Worm (Caenorhabditis elegans) whole organism, young adult: ENCODE data around the gene T23F11.6.
A peak's percentile ranks its signal among the peaks of the same experiment; 100 is the strongest.

Source experiments
- B0261.1 ChIP-seq: sonication (generic microtip); optimal IDR thresholded peaks from 2 replicates; lab custom pipeline; 2016; ENCODE audit warnings: mild to moderate bottlenecking, missing genetic modification characterization, moderate library complexity, missing compliant biosample characterization
- F23B12.7 ChIP-seq: sonication (generic microtip); optimal IDR thresholded peaks from 2 replicates; lab custom pipeline; 2017; ENCODE audit warnings: missing genetic modification characterization, mild to moderate bottlenecking, missing compliant biosample characterization, antibody characterized with exemption, moderate library complexity; ENCODE audit not compliant: insufficient read depth
- F33H1.4 ChIP-seq: fragments of 200-800 bp; sonication (Bioruptor generic); IDR thresholded peaks from 2 replicates; pipeline ENCODE4 v1.3.6; 2022; ENCODE audit warnings: missing genetic modification reagents, missing genetic modification characterization, missing compliant biosample characterization
- F39B2.1 ChIP-seq: fragments of 200-800 bp; sonication (Bioruptor generic); IDR thresholded peaks from 2 replicates; pipeline ENCODE4 v1.3.6; 2022; ENCODE audit warnings: missing genetic modification reagents, missing genetic modification characterization, missing compliant biosample characterization
- F52B5.7 ChIP-seq: sonication (generic microtip); optimal IDR thresholded peaks from 2 replicates; lab custom pipeline; 2016; ENCODE audit warnings: mild to moderate bottlenecking, missing genetic modification characterization, missing compliant biosample characterization
- F55B11.4 ChIP-seq: sonication (generic microtip); optimal IDR thresholded peaks from 2 replicates; lab custom pipeline; 2016; ENCODE audit warnings: missing compliant biosample characterization, missing genetic modification characterization, borderline replicate concordance; ENCODE audit not compliant: insufficient read depth
- K11D2.4 ChIP-seq: fragments of 200-800 bp; sonication (Bioruptor generic); IDR thresholded peaks from 2 replicates; pipeline ENCODE4 v1.3.6; 2022; ENCODE audit warnings: missing genetic modification reagents, missing genetic modification characterization, missing compliant biosample characterization
- T07F8.4 ChIP-seq: sonication (generic microtip); optimal IDR thresholded peaks from 2 replicates; lab custom pipeline; 2016; ENCODE audit warnings: mild to moderate bottlenecking, missing genetic modification characterization, moderate library complexity, missing compliant biosample characterization
- Y53G8AR.9 ChIP-seq: fragments of 200-800 bp; sonication (Bioruptor generic); conservative IDR thresholded peaks from 2 replicates; pipeline ENCODE4 v1.3.6; 2022; ENCODE audit warnings: missing genetic modification reagents, missing genetic modification characterization, missing compliant biosample characterization
- ZK185.1 ChIP-seq: sonication (generic microtip); optimal IDR thresholded peaks from 2 replicates; lab custom pipeline; 2016; ENCODE audit warnings: mild to moderate bottlenecking, missing genetic modification characterization, missing compliant biosample characterization; ENCODE audit not compliant: poor library complexity, severe bottlenecking
- ama-1 ChIP-seq, 3 experiments: fragments of 150-350 bp in 1 of 3; sonication (generic microtip) in 2 of 3; optimal IDR thresholded peaks; 2 replicates each; lab custom pipeline; 2014 to 2018; ENCODE audit warnings: missing biosample characterization in 2 of 3, missing genetic modification characterization in 2 of 3, missing genetic modification reagents in 2 of 3
- aptf-3 ChIP-seq: fragments of 200-800 bp; sonication (Bioruptor generic); IDR thresholded peaks from 2 replicates; pipeline ENCODE4 v1.3.6; 2022; ENCODE audit warnings: missing genetic modification characterization, missing compliant biosample characterization
- ccch-3 ChIP-seq: fragments of 200-800 bp; sonication (Bioruptor generic); optimal IDR thresholded peaks from 2 replicates; lab custom pipeline; 2018; ENCODE audit warnings: mild to moderate bottlenecking, missing genetic modification characterization, missing compliant biosample characterization
- ceh-27 ChIP-seq: fragments of 200-800 bp; sonication (Bioruptor generic); optimal IDR thresholded peaks from 2 replicates; lab custom pipeline; 2018; ENCODE audit warnings: mild to moderate bottlenecking, missing genetic modification characterization, moderate library complexity, missing compliant biosample characterization
- egl-18 ChIP-seq: fragments of 200-800 bp; sonication (Bioruptor generic); IDR thresholded peaks from 2 replicates; pipeline ENCODE4 v1.3.6; 2022; ENCODE audit warnings: missing genetic modification reagents, missing genetic modification characterization, missing compliant biosample characterization
- egl-44 ChIP-seq: fragments of 200-800 bp; sonication (Bioruptor generic); IDR thresholded peaks from 2 replicates; pipeline ENCODE4 v1.3.6; 2022; ENCODE audit warnings: missing genetic modification reagents, missing genetic modification characterization, missing compliant biosample characterization
- hmg-1.2 ChIP-seq: fragments of 200-800 bp; sonication (Bioruptor generic); IDR thresholded peaks from 2 replicates; pipeline ENCODE4 v1.3.6; 2022; ENCODE audit warnings: missing genetic modification reagents, missing genetic modification characterization, missing compliant biosample characterization
- hrde-1 ChIP-seq: sonication (generic microtip); optimal IDR thresholded peaks from 2 replicates; lab custom pipeline; 2016; ENCODE audit warnings: missing genetic modification characterization, mild to moderate bottlenecking, missing compliant biosample characterization, moderate library complexity, missing genotype, missing genetic modification reagents, borderline replicate concordance
- hsf-1 ChIP-seq: fragments of 200-800 bp; sonication (Bioruptor generic); IDR thresholded peaks from 2 replicates; pipeline ENCODE4 v1.3.6; 2022; ENCODE audit warnings: missing genetic modification reagents, missing genetic modification characterization, missing compliant biosample characterization
- let-526 ChIP-seq: fragments of 200-800 bp; sonication (Bioruptor generic); IDR thresholded peaks from 2 replicates; pipeline ENCODE4 v1.3.6; 2022; ENCODE audit warnings: missing genetic modification reagents, missing genetic modification characterization, missing compliant biosample characterization
- let-607 ChIP-seq, 2 experiments: fragments of 200-800 bp in 1 of 2; sonication (Bioruptor generic) in 1 of 2; sonication (generic microtip) in 1 of 2; optimal IDR thresholded peaks; 2 replicates each; lab custom pipeline; 2016 to 2018; ENCODE audit warnings: mild to moderate bottlenecking in 2 of 2, missing compliant biosample characterization in 2 of 2, missing genetic modification characterization in 2 of 2, moderate library complexity in 2 of 2, missing genotype in 1 of 2
- lin-35 ChIP-seq, 3 experiments: fragments of 150-350 bp in 2 of 3; sonication (generic microtip) in 1 of 3; optimal IDR thresholded peaks; 2 replicates each; lab custom pipeline; 2014 to 2018; ENCODE audit warnings: missing biosample characterization in 3 of 3, missing genetic modification characterization in 3 of 3, missing genetic modification reagents in 3 of 3
- lin-40 ChIP-seq: sonication (generic microtip); optimal IDR thresholded peaks from 2 replicates; lab custom pipeline; 2016; ENCODE audit warnings: missing genetic modification characterization, mild to moderate bottlenecking, missing compliant biosample characterization, missing genotype, missing genetic modification reagents
- lsy-27 ChIP-seq: sonication (generic microtip); optimal IDR thresholded peaks from 2 replicates; lab custom pipeline; 2017; ENCODE audit warnings: missing genetic modification characterization, mild to moderate bottlenecking, missing compliant biosample characterization, antibody characterized with exemption, missing genotype, borderline replicate concordance; ENCODE audit not compliant: insufficient read depth
- madf-10 ChIP-seq: sonication (generic microtip); optimal IDR thresholded peaks from 2 replicates; lab custom pipeline; 2016; ENCODE audit warnings: mild to moderate bottlenecking, missing genetic modification characterization, missing compliant biosample characterization
- madf-3 ChIP-seq: fragments of 200-800 bp; sonication (Bioruptor generic); IDR thresholded peaks from 2 replicates; pipeline ENCODE4 v1.3.6; 2022; ENCODE audit warnings: missing genetic modification reagents, missing genetic modification characterization, missing compliant biosample characterization
- mel-28 ChIP-seq: sonication (generic microtip); optimal IDR thresholded peaks from 2 replicates; lab custom pipeline; 2016; ENCODE audit warnings: borderline replicate concordance, mild to moderate bottlenecking, missing genetic modification characterization, missing compliant biosample characterization
- nfya-2 ChIP-seq: fragments of 200-800 bp; sonication (Bioruptor generic); IDR thresholded peaks from 2 replicates; pipeline ENCODE4 v1.3.6; 2022; ENCODE audit warnings: missing genetic modification reagents, missing genetic modification characterization, missing compliant biosample characterization
- nhr-80 ChIP-seq: sonication (generic microtip); optimal IDR thresholded peaks from 2 replicates; lab custom pipeline; 2016; ENCODE audit warnings: missing genetic modification characterization, missing compliant biosample characterization
- nhr-90 ChIP-seq: sonication (generic microtip); optimal IDR thresholded peaks from 2 replicates; lab custom pipeline; 2016; ENCODE audit warnings: missing genotype, mild to moderate bottlenecking, missing genetic modification characterization, missing compliant biosample characterization
- pbrm-1 ChIP-seq: fragments of 200-800 bp; sonication (Bioruptor generic); IDR thresholded peaks from 2 replicates; pipeline ENCODE4 v1.3.6; 2022; ENCODE audit warnings: missing genetic modification reagents, missing genetic modification characterization, missing compliant biosample characterization
- pha-4 ChIP-seq: fragments of 150-350 bp; sonication (generic microtip); optimal IDR thresholded peaks from 2 replicates; lab custom pipeline; 2014; ENCODE audit warnings: missing biosample characterization, missing genetic modification reagents, missing genetic modification characterization
- repo-1 ChIP-seq: sonication (generic microtip); optimal IDR thresholded peaks from 2 replicates; lab custom pipeline; 2017; ENCODE audit warnings: mild to moderate bottlenecking, missing genetic modification characterization, missing compliant biosample characterization
- rpc-1 ChIP-seq, 2 experiments: fragments of 150-350 bp in 1 of 2; sonication (generic microtip) in 1 of 2; optimal IDR thresholded peaks; 2 replicates each; lab custom pipeline; 2014 to 2018; ENCODE audit warnings: missing biosample characterization in 1 of 2, missing genetic modification characterization in 1 of 2, missing genetic modification reagents in 1 of 2, missing genotype in 1 of 2
- snpc-1.3 ChIP-seq: sonication (generic microtip); optimal IDR thresholded peaks from 2 replicates; lab custom pipeline; 2017; ENCODE audit warnings: missing genetic modification characterization, mild to moderate bottlenecking, missing compliant biosample characterization, antibody characterized with exemption, moderate library complexity, missing genotype, missing genetic modification reagents; ENCODE audit not compliant: insufficient read depth
- snpc-4 ChIP-seq, 5 experiments: fragments of 150-350 bp in 1 of 5; sonication (generic microtip) in 4 of 5; optimal IDR thresholded peaks; 2 replicates each; lab custom pipeline; 2014 to 2018; ENCODE audit warnings: missing genetic modification characterization in 5 of 5, missing biosample characterization in 3 of 5, antibody characterized with exemption in 2 of 5, mild to moderate bottlenecking in 2 of 5, missing compliant biosample characterization in 2 of 5, missing genotype in 2 of 5, moderate library complexity in 2 of 5, missing genetic modification reagents in 1 of 5
- somi-1 ChIP-seq: fragments of 200-800 bp; sonication (Bioruptor generic); optimal IDR thresholded peaks from 2 replicates; lab custom pipeline; 2018; ENCODE audit warnings: mild to moderate bottlenecking, missing genetic modification characterization, missing compliant biosample characterization
- tlf-1 ChIP-seq: fragments of 200-800 bp; sonication (Bioruptor generic); optimal IDR thresholded peaks from 2 replicates; lab custom pipeline; 2018; ENCODE audit warnings: mild to moderate bottlenecking, missing genetic modification characterization, missing compliant biosample characterization
- unc-130 ChIP-seq: sonication (generic microtip); optimal IDR thresholded peaks from 2 replicates; lab custom pipeline; 2016; ENCODE audit warnings: missing genetic modification reagents, missing genetic modification characterization, missing compliant biosample characterization
- zfh-2 ChIP-seq: fragments of 200-800 bp; sonication (Bioruptor generic); conservative IDR thresholded peaks from 2 replicates; pipeline ENCODE4 v1.3.6; 2022; ENCODE audit warnings: missing genetic modification reagents, missing genetic modification characterization, missing compliant biosample characterization
- zim-3 ChIP-seq: sonication (generic microtip); optimal IDR thresholded peaks from 2 replicates; lab custom pipeline; 2017; ENCODE audit warnings: mild to moderate bottlenecking, missing genetic modification characterization, moderate library complexity, missing compliant biosample characterization
- ztf-18 ChIP-seq: sonication (generic microtip); optimal IDR thresholded peaks from 2 replicates; lab custom pipeline; 2016; ENCODE audit warnings: missing genotype, mild to moderate bottlenecking, missing genetic modification characterization, missing compliant biosample characterization
- ztf-22 ChIP-seq: fragments of 200-800 bp; sonication (Bioruptor generic); optimal IDR thresholded peaks from 2 replicates; lab custom pipeline; 2018; ENCODE audit warnings: mild to moderate bottlenecking, missing genetic modification characterization, moderate library complexity, missing compliant biosample characterization
- ztf-25 ChIP-seq: fragments of 200-800 bp; sonication (Bioruptor generic); IDR thresholded peaks from 2 replicates; pipeline ENCODE4 v1.3.6; 2022; ENCODE audit warnings: missing genetic modification reagents, missing genetic modification characterization, missing compliant biosample characterization
- ztf-6 ChIP-seq: fragments of 200-800 bp; sonication (Bioruptor generic); IDR thresholded peaks from 2 replicates; pipeline ENCODE4 v1.3.6; 2022; ENCODE audit warnings: missing genetic modification reagents, missing genetic modification characterization, missing compliant biosample characterization

Gene T23F11.6

DNA sequence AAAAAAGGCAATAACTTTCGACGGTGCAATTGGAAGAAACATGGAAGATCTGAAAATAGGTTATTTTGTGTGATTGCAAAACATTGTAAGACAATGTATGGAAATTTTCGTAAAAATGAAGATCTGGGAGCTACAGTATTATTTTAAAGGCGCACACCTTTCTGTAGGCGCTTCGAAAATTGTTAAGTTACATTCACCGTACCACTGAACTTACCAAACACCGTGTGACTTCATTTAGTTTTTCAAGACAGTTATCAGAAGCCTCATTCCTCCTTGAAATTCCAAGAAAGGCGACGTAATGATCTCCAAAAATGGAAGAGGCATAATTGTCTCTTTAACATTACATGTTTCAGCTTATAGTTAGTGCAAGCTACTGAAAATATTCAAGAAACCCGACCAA is 6.2 kb upstream of the T23F11.6 start:
- TF ChIP-seq T07F8.4 (tag; lab: Kevin White, UChicago) (no peak), aptf-3 (GFP tag; lab: Robert Waterston, UW) (0 out of 2 replicates have a peak, but pooled peaks have one; percentile 50), F55B11.4 (tag; lab: Kevin White, UChicago) (no peak), mel-28 (no peak), ztf-25 (no peak), ztf-22 (no peak), somi-1 (no peak), zfh-2 (GFP tag; lab: Robert Waterston, UW) (no peak), snpc-4 (GFP tag; optimal IDR thresholded peaks at IDR 0.05; lab: Kevin White, UChicago) (no peak), snpc-4 (tag; optimal IDR thresholded peaks at IDR 0.05; lab: Kevin White, UChicago) (no peak), lsy-27 (no peak), unc-130 (GFP tag; lab: Kevin White, UChicago) (no peak), ccch-3 (no peak), ZK185.1 (tag; lab: Kevin White, UChicago) (no peak), F39B2.1 (no peak), pha-4 (tag; lab: Kevin White, UChicago) (no peak), F33H1.4 (GFP tag; lab: Robert Waterston, UW) (no peak), F23B12.7 (tag; lab: Kevin White, UChicago) (no peak), repo-1 (peak; percentile 57), tlf-1 (no peak), egl-18 (GFP tag; lab: Robert Waterston, UW) (0 out of 2 replicates have a peak, but pooled peaks have one; percentile 28), let-526 (GFP tag; lab: Robert Waterston, UW) (no peak), ztf-18 (no peak), hmg-1.2 (0 out of 2 replicates have a peak, but pooled peaks have one; percentile 9), lin-40 (tag; lab: Kevin White, UChicago) (peak; percentile 6), nhr-90 (tag; lab: Kevin White, UChicago) (no peak), ceh-27 (GFP tag; lab: Kevin White, UChicago) (no peak), ztf-6 (GFP tag; lab: Robert Waterston, UW) (peak; percentile 55; the same call in 1 of the 2 replicates), Y53G8AR.9 (GFP tag; lab: Robert Waterston, UW) (0 out of 2 replicates have a peak, but pooled peaks have one; percentile 61), egl-44 (0 out of 2 replicates have a peak, but pooled peaks have one; percentile 18), lin-35 (GFP tag; optimal IDR thresholded peaks at IDR 0.05; lab: Kevin White, UChicago) (peak in 1 of 3 experiments; percentile 69), zim-3 (tag; lab: Kevin White, UChicago) (no peak), snpc-1.3 (tag; lab: Kevin White, UChicago) (no peak), let-607 (tag; optimal IDR thresholded peaks at IDR 0.05; lab: Kevin White, UChicago) (peak in 1 of 2 experiments; percentile 34), madf-3 (GFP tag; lab: Robert Waterston, UW) (no peak; the same call in 1 of the 2 replicates), ama-1 (optimal IDR thresholded peaks at IDR 0.05; lab: Kevin White, UChicago) (no peak), ama-1 (GFP tag; optimal IDR thresholded peaks at IDR 0.05; lab: Kevin White, UChicago) (no peak), rpc-1 (optimal IDR thresholded peaks at IDR 0.05; lab: Kevin White, UChicago) (no peak), rpc-1 (tag; optimal IDR thresholded peaks at IDR 0.05; lab: Kevin White, UChicago) (no peak), nhr-80 (tag; lab: Kevin White, UChicago) (no peak), F52B5.7 (tag; lab: Kevin White, UChicago) (no peak), madf-10 (tag; lab: Kevin White, UChicago) (no peak), pbrm-1 (GFP tag; lab: Robert Waterston, UW) (no peak), hsf-1 (GFP tag; lab: Robert Waterston, UW) (no peak), B0261.1 (no peak), K11D2.4 (peak; percentile 48; the same call in 1 of the 2 replicates), nfya-2 (GFP tag; lab: Robert Waterston, UW) (peak; percentile 17; the same call in 1 of the 2 replicates), hrde-1 (no peak)
